Fruit fly (Drosophila melanogaster) whole organism: ENCODE measurements around the gene dnt.

ENCODE experiments used
- CG8478 ChIP-seq: fragments of >200 bp; optimal IDR thresholded peaks from 2 replicates; lab custom pipeline; 2018; ENCODE audit warnings: inconsistent platforms
- Dll ChIP-seq: fragments of >200 bp; optimal IDR thresholded peaks from 2 replicates; lab custom pipeline; 2017
- EcR ChIP-seq, 2 experiments: fragments of >200 bp; optimal IDR thresholded peaks; 2 replicates each; lab custom pipeline; 2017; ENCODE audit warnings: missing biosample characterization in 2 of 2, missing genetic modification characterization in 2 of 2, missing genetic modification reagents in 2 of 2
- pan ChIP-seq: fragments of >200 bp; optimal IDR thresholded peaks from 2 replicates; lab custom pipeline; 2017
- psq ChIP-seq: fragments of >200 bp; optimal IDR thresholded peaks from 2 replicates; lab custom pipeline; 2017
- usp ChIP-seq: fragments of >200 bp; optimal IDR thresholded peaks from 2 replicates; lab custom pipeline; 2017; ENCODE audit warnings: missing biosample characterization, missing genetic modification characterization, mixed read lengths

- TF ChIP-seq EcR (GFP tag; optimal IDR thresholded peaks at IDR 0.05; lab: Kevin White, UChicago) (no peak), pan (lab: Kevin White, UChicago) (no peak), CG8478 (lab: Kevin White, UChicago) (no peak), Dll (lab: Kevin White, UChicago) (no peak), psq (no peak), usp (GFP tag; lab: Kevin White, UChicago) (no peak)
Observed at dm6 chr2L:19370046-19370445, 7.0 kb upstream of the dnt start, which contains the start of gene CG17349.
